Worm (Caenorhabditis elegans) whole organism, young adult: ENCODE results near the gene ttr-44.
"Not testable (repeated sequence)": the region's sequence is repeated elsewhere in the genome, so short reads cannot be mapped to it uniquely, and the experiment has no call there.

Experiments used
- ama-1 ChIP-seq, 3 experiments: fragments of 150-350 bp in 1 of 3; sonication (generic microtip) in 2 of 3; optimal IDR thresholded peaks; 2 replicates each; lab custom pipeline; 2014 to 2018; ENCODE audit warnings: missing biosample characterization in 2 of 3, missing genetic modification characterization in 2 of 3, missing genetic modification reagents in 2 of 3
- lin-35 ChIP-seq, 3 experiments: fragments of 150-350 bp in 2 of 3; sonication (generic microtip) in 1 of 3; optimal IDR thresholded peaks; 2 replicates each; lab custom pipeline; 2014 to 2018; ENCODE audit warnings: missing biosample characterization in 3 of 3, missing genetic modification characterization in 3 of 3, missing genetic modification reagents in 3 of 3

- not testable (repeated sequence) for TF ChIP-seq ama-1 (optimal IDR thresholded peaks at IDR 0.05; lab: Kevin White, UChicago); ama-1 (GFP tag; optimal IDR thresholded peaks at IDR 0.05; lab: Kevin White, UChicago); lin-35 (GFP tag; optimal IDR thresholded peaks at IDR 0.05; lab: Kevin White, UChicago)
Observed at ce11 chrV:13507078-13507477, 23.5 kb downstream of the ttr-44 start.
